Worm (Caenorhabditis elegans) whole organism, mixed stage, embryonic: Measurements from ENCODE around the gene C49A9.9.

Experiments
- M03D4.4 ChIP-seq: sonication (generic microtip); optimal IDR thresholded peaks from 2 replicates; lab custom pipeline; 2017; ENCODE audit warnings: mild to moderate bottlenecking, missing genetic modification characterization, missing compliant biosample characterization
- bed-3 ChIP-seq: fragments of 200-800 bp; sonication (Bioruptor generic); optimal IDR thresholded peaks from 3 replicates; lab custom pipeline; 2018; ENCODE audit warnings: mild to moderate bottlenecking, missing genetic modification characterization, moderate library complexity, missing compliant biosample characterization
- blmp-1 ChIP-seq: fragments of 150-350 bp; optimal IDR thresholded peaks from 2 replicates; lab custom pipeline; 2014; ENCODE audit warnings: missing biosample characterization, missing genetic modification characterization
- ceh-39 ChIP-seq: fragments of 150-350 bp; optimal IDR thresholded peaks from 2 replicates; lab custom pipeline; 2014; ENCODE audit warnings: missing biosample characterization, missing genetic modification characterization
- ceh-43 ChIP-seq: fragments of 200-800 bp; sonication (Bioruptor generic); optimal IDR thresholded peaks from 2 replicates; lab custom pipeline; 2018; ENCODE audit warnings: mild to moderate bottlenecking, missing genetic modification characterization, moderate library complexity, missing compliant biosample characterization
- ceh-83 ChIP-seq: fragments of 200-800 bp; sonication (Bioruptor generic); optimal IDR thresholded peaks from 2 replicates; lab custom pipeline; 2018; ENCODE audit warnings: mild to moderate bottlenecking, missing genetic modification characterization, missing compliant biosample characterization
- ces-1 ChIP-seq: fragments of 150-350 bp; optimal IDR thresholded peaks from 2 replicates; lab custom pipeline; 2014; ENCODE audit warnings: missing biosample characterization, missing genetic modification reagents, missing genetic modification characterization
- cnd-1 ChIP-seq: fragments of 200-800 bp; sonication (Bioruptor generic); optimal IDR thresholded peaks from 2 replicates; lab custom pipeline; 2018; ENCODE audit warnings: mild to moderate bottlenecking, missing genetic modification characterization, missing compliant biosample characterization
- drap-1 ChIP-seq: fragments of 200-800 bp; sonication (Bioruptor generic); optimal IDR thresholded peaks from 3 replicates; lab custom pipeline; 2018; ENCODE audit warnings: mild to moderate bottlenecking, missing genetic modification characterization, missing compliant biosample characterization
- elt-1 ChIP-seq: sonication (generic microtip); optimal IDR thresholded peaks from 2 replicates; lab custom pipeline; 2017; ENCODE audit warnings: missing genetic modification characterization, mild to moderate bottlenecking, missing compliant biosample characterization, antibody characterized with exemption, moderate library complexity, borderline replicate concordance; ENCODE audit not compliant: insufficient read depth
- elt-3 ChIP-seq: fragments of 150-350 bp; optimal IDR thresholded peaks from 2 replicates; lab custom pipeline; 2014; ENCODE audit warnings: missing biosample characterization, missing genetic modification characterization
- flh-1 ChIP-seq: fragments of 200-800 bp; sonication (Bioruptor generic); optimal IDR thresholded peaks from 2 replicates; lab custom pipeline; 2018; ENCODE audit warnings: mild to moderate bottlenecking, missing genetic modification characterization, moderate library complexity, missing compliant biosample characterization
- hlh-1 ChIP-seq: fragments of 150-350 bp; optimal IDR thresholded peaks from 2 replicates; lab custom pipeline; 2014; ENCODE audit warnings: missing biosample characterization, missing genetic modification reagents, missing genetic modification characterization
- lin-13 ChIP-seq: fragments of 150-350 bp; optimal IDR thresholded peaks from 2 replicates; lab custom pipeline; 2014; ENCODE audit warnings: missing biosample characterization, missing genetic modification characterization
- lin-32 ChIP-seq: fragments of 200-800 bp; sonication (Bioruptor generic); optimal IDR thresholded peaks from 2 replicates; lab custom pipeline; 2018; ENCODE audit warnings: mild to moderate bottlenecking, missing genetic modification characterization, missing compliant biosample characterization
- lsy-2 ChIP-seq: fragments of 150-350 bp; optimal IDR thresholded peaks from 2 replicates; lab custom pipeline; 2014; ENCODE audit warnings: missing biosample characterization, missing genetic modification characterization
- mab-5 ChIP-seq: fragments of 150-350 bp; optimal IDR thresholded peaks from 2 replicates; lab custom pipeline; 2014; ENCODE audit warnings: missing biosample characterization, missing genetic modification characterization
- mep-1 ChIP-seq: fragments of 150-350 bp; optimal IDR thresholded peaks from 2 replicates; lab custom pipeline; 2017; ENCODE audit warnings: missing biosample characterization, missing genetic modification reagents, missing genetic modification characterization, inconsistent platforms
- mls-2 ChIP-seq: sonication (generic microtip); optimal IDR thresholded peaks from 2 replicates; lab custom pipeline; 2016; ENCODE audit warnings: mild to moderate bottlenecking, missing genetic modification characterization, moderate library complexity, missing compliant biosample characterization
- nhr-2 ChIP-seq: fragments of 150-350 bp; optimal IDR thresholded peaks from 2 replicates; lab custom pipeline; 2014; ENCODE audit warnings: missing biosample characterization, missing genetic modification characterization
- nhr-237 ChIP-seq: fragments of 150-350 bp; optimal IDR thresholded peaks from 2 replicates; lab custom pipeline; 2014; ENCODE audit warnings: missing biosample characterization, missing genetic modification characterization
- nhr-76 ChIP-seq: sonication (generic microtip); optimal IDR thresholded peaks from 2 replicates; lab custom pipeline; 2017; ENCODE audit warnings: missing biosample characterization, missing genetic modification characterization
- pha-4 ChIP-seq: fragments of 150-350 bp; optimal IDR thresholded peaks from 2 replicates; lab custom pipeline; 2018; ENCODE audit warnings: missing biosample characterization, missing genetic modification reagents, missing genetic modification characterization
- sem-2 ChIP-seq: fragments of 200-800 bp; sonication (Bioruptor generic); optimal IDR thresholded peaks from 2 replicates; lab custom pipeline; 2018; ENCODE audit warnings: mild to moderate bottlenecking, missing genetic modification characterization, missing compliant biosample characterization
- sptf-1 ChIP-seq: sonication (generic microtip); optimal IDR thresholded peaks from 2 replicates; lab custom pipeline; 2017; ENCODE audit warnings: mild to moderate bottlenecking, missing genetic modification characterization, moderate library complexity, missing compliant biosample characterization
- unc-120 ChIP-seq: sonication (generic microtip); optimal IDR thresholded peaks from 2 replicates; lab custom pipeline; 2017; ENCODE audit warnings: missing genetic modification characterization, missing compliant biosample characterization; ENCODE audit not compliant: poor library complexity, severe bottlenecking
- unc-39 ChIP-seq: fragments of 150-350 bp; optimal IDR thresholded peaks from 2 replicates; lab custom pipeline; 2014; ENCODE audit warnings: missing biosample characterization, missing genetic modification characterization
- unc-62 ChIP-seq: fragments of 150-350 bp; optimal IDR thresholded peaks from 2 replicates; lab custom pipeline; 2014; ENCODE audit warnings: missing biosample characterization, missing genetic modification reagents, missing genetic modification characterization

C49A9.9 gene

ce11 chrIV:6217066-6217465, at the start of gene C49A9.9:
Gene C49A9.9, plus strand, starts transcription at chrIV:6217372.
- TF ChIP-seq ceh-39 (tag; lab: Kevin White, UChicago) (no peak), elt-3 (tag; lab: Kevin White, UChicago) (no peak), drap-1 (GFP tag; lab: Kevin White, UChicago) (no peak), lin-13 (tag; lab: Kevin White, UChicago) (no peak), ceh-83 (no peak), lsy-2 (tag; lab: Kevin White, UChicago) (no peak), bed-3 (no peak), sptf-1 (tag; lab: Kevin White, UChicago) (no peak), hlh-1 (no peak)

DNA sequence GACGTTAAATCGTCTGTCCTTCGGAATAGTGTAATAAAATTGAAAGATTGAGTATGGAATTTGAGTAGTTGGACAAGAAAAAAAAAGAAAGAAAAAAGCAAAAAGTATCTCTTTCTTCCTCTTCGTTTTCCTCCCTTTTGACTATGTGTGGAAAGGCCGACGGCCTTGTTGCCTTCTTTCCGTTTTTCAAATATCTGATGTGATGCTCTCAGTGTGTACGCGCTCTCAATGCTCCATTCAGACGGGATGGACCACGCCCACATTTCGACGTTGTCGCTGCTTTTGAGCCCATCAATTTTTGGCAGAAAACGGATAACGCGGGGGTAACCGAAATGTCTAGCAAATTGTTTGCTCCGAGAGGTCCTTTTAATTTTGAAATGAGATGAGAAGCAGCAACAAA, 44.2 kb upstream of the C49A9.9 start:
- TF ChIP-seq sptf-1 (tag; lab: Kevin White, UChicago): no peak
- peak; percentile 12 for TF ChIP-seq ces-1 (GFP tag; lab: Kevin White, UChicago)

DNA sequence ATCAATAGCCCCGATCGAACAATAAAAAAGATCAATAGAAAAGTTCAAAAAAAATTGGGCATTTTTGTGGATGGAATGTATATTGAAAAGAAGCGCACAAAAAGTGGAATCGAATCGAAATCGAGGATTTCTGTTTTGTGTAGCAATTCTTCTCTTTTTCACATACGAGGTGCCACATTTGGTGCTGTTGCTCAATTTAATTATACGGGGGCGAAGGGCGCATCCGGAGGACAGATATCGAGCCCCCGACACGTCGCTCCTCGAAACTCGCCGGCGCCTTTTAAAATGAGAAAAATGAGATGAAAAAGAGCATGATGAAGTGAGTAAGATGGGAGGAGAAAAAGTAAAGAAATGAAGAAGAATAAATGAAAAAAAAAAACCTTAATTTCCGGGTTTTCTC, 39.8 kb upstream of the C49A9.9 start:
- TF ChIP-seq ces-1 (GFP tag; lab: Kevin White, UChicago): peak; percentile 75
- TF ChIP-seq elt-3 (tag; lab: Kevin White, UChicago): no peak
- no peak for TF ChIP-seq unc-62 (GFP tag; lab: Kevin White, UChicago)

DNA sequence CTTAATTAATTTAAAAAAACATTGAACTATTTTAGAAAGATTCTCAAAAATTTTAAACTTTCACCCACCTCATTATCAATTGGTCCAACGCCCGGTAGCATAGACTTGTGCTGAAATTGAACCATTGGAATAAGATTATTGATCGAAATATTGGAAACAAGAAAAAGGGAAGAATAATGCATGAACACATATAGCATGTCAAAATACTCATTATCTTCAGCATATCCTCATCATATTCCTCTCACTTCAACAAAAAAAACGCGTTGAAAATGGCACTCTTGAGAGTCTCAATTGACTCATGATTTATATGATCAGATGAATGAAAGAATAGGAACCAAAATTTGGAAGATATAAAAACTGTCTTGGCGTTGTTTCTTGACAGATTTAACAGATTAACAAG, 33.4 kb upstream of the C49A9.9 start, which contains the start of gene unc-77:
Gene unc-77, minus strand, starts transcription at position 101 of the 400 bp plus-strand sequence.
- no peak for TF ChIP-seq ceh-83
- TF ChIP-seq blmp-1 (tag; lab: Kevin White, UChicago): no peak
- TF ChIP-seq unc-120 (tag; lab: Kevin White, UChicago): no peak
- TF ChIP-seq ces-1 (GFP tag; lab: Kevin White, UChicago): no peak
- TF ChIP-seq elt-1: no peak
- no peak for TF ChIP-seq bed-3
- TF ChIP-seq flh-1 (GFP tag; lab: Kevin White, UChicago): no peak
- TF ChIP-seq ceh-43 (GFP tag; lab: Kevin White, UChicago): no peak
- TF ChIP-seq lin-32 (GFP tag; lab: Kevin White, UChicago): no peak
- TF ChIP-seq mep-1 (tag; lab: Kevin White, UChicago): no peak
- no peak for TF ChIP-seq mab-5 (tag; lab: Kevin White, UChicago)
- TF ChIP-seq ceh-39 (tag; lab: Kevin White, UChicago): no peak
- TF ChIP-seq mls-2 (tag; lab: Kevin White, UChicago): no peak
- no peak for TF ChIP-seq drap-1 (GFP tag; lab: Kevin White, UChicago)
- no peak for TF ChIP-seq lsy-2 (tag; lab: Kevin White, UChicago)
- TF ChIP-seq unc-39 (tag; lab: Kevin White, UChicago): no peak
- TF ChIP-seq pha-4: no peak
- TF ChIP-seq M03D4.4 (tag; lab: Kevin White, UChicago): no peak
- no peak for TF ChIP-seq sem-2 (GFP tag; lab: Kevin White, UChicago)

DNA sequence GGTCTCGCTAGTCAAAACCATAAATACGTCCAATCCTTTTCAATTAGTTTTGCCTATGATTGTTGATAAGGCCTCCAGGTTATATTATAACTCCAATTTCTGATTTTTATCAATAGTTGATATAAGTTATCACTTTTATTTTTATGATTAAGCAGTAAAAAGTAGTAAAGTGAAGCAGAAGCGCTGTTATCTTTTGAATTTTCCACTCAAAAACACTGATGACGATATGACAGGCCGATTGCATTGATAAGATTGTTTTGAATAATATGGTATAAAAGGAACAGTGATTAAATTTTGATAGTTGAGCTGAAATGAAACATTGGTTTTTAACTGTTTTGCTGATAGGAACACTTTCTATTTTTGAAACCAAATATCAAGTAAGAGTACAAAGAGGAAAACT, 31.6 kb upstream of the C49A9.9 start, which contains the start of gene asp-9:
Gene asp-9, plus strand, starts transcription at position 312 of the 400 bp plus-strand sequence.
- TF ChIP-seq lin-32 (GFP tag; lab: Kevin White, UChicago) (no peak), cnd-1 (no peak), mls-2 (tag; lab: Kevin White, UChicago) (no peak), M03D4.4 (tag; lab: Kevin White, UChicago) (no peak), flh-1 (GFP tag; lab: Kevin White, UChicago) (no peak), ceh-83 (no peak), hlh-1 (no peak), blmp-1 (tag; lab: Kevin White, UChicago) (no peak), unc-62 (GFP tag; lab: Kevin White, UChicago) (no peak), nhr-237 (no peak), elt-1 (no peak), unc-120 (tag; lab: Kevin White, UChicago) (no peak), unc-39 (tag; lab: Kevin White, UChicago) (no peak), ceh-43 (GFP tag; lab: Kevin White, UChicago) (no peak)

DNA sequence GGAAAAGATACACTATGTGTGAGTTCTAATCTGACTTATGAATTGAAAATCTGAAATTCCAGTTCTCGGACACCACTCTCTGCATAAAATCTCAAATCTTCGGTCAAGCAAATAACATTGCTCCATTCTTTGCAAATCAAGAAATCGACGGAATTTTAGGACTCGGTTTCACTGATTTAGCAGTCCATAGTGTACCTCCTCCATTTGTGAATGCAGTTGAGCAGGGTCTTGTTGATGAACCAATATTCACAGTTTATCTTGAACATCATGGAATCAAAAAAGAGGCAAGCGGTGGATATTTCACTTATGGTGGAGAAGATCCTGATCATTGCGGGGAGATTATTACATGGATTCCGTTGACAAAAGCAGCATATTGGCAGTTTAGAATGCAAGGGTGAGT, 30.0 kb upstream of the C49A9.9 start:
- TF ChIP-seq pha-4 (no peak), nhr-76 (tag; lab: Kevin White, UChicago) (no peak), nhr-2 (no peak), elt-3 (tag; lab: Kevin White, UChicago) (no peak)
- TF ChIP-seq, all 35 proteins: peak for 0
